Worm (Caenorhabditis elegans) whole organism, L1 larva: Measurements from ENCODE around the gene R05D8.9.

Source experiments
- ces-1 ChIP-seq: fragments of 150-350 bp; optimal IDR thresholded peaks from 2 replicates; lab custom pipeline; 2014; ENCODE audit warnings: missing biosample characterization, missing genetic modification reagents, missing genetic modification characterization
- fkh-10 ChIP-seq: sonication (generic microtip); optimal IDR thresholded peaks from 2 replicates; lab custom pipeline; 2017; ENCODE audit warnings: missing biosample characterization, missing genetic modification reagents, missing genetic modification characterization
- jun-1 ChIP-seq: fragments of 150-350 bp; optimal IDR thresholded peaks from 2 replicates; lab custom pipeline; 2014; ENCODE audit warnings: missing biosample characterization, missing genetic modification reagents, missing genetic modification characterization
- nhr-11 ChIP-seq: fragments of 150-350 bp; optimal IDR thresholded peaks from 2 replicates; lab custom pipeline; 2014; ENCODE audit warnings: missing biosample characterization, missing genetic modification characterization
- nhr-77 ChIP-seq: fragments of 150-350 bp; optimal IDR thresholded peaks from 2 replicates; lab custom pipeline; 2014; ENCODE audit warnings: missing biosample characterization, missing genetic modification characterization
- sox-4 ChIP-seq: sonication (generic microtip); optimal IDR thresholded peaks from 2 replicates; lab custom pipeline; 2016; ENCODE audit warnings: missing genetic modification characterization, missing compliant biosample characterization
- sup-37 ChIP-seq: fragments of 200-800 bp; sonication (Bioruptor generic); optimal IDR thresholded peaks from 2 replicates; lab custom pipeline; 2018; ENCODE audit warnings: mild to moderate bottlenecking, missing genetic modification characterization, missing compliant biosample characterization
- tlp-1 ChIP-seq: fragments of 150-350 bp; optimal IDR thresholded peaks from 2 replicates; lab custom pipeline; 2014; ENCODE audit warnings: missing biosample characterization, missing genetic modification characterization

- TF ChIP-seq sox-4 (no peak), nhr-77 (no peak), ces-1 (GFP tag; lab: Kevin White, UChicago) (no peak), fkh-10 (GFP tag; lab: Kevin White, UChicago) (no peak), nhr-11 (tag; lab: Kevin White, UChicago) (no peak), tlp-1 (tag; lab: Kevin White, UChicago) (no peak), jun-1 (tag; lab: Kevin White, UChicago) (no peak), sup-37 (GFP tag; lab: Kevin White, UChicago) (no peak)
Measured at ce11 chrV:2753007-2753406, 14.4 kb downstream of the R05D8.9 start, which contains the start of gene srx-26.
